Worm (Caenorhabditis elegans) whole organism, L1 larva: Measurements from ENCODE around the gene catp-8.

Experiments
- F16B12.6 ChIP-seq: fragments of 150-350 bp; optimal IDR thresholded peaks from 2 replicates; lab custom pipeline; 2014; ENCODE audit warnings: missing biosample characterization, missing genetic modification characterization
- ama-1 ChIP-seq: fragments of 150-350 bp; optimal IDR thresholded peaks from 2 replicates; lab custom pipeline; 2014
- blmp-1 ChIP-seq: fragments of 150-350 bp; optimal IDR thresholded peaks from 2 replicates; lab custom pipeline; 2014; ENCODE audit warnings: missing biosample characterization, missing genetic modification characterization
- dsc-1 ChIP-seq: sonication (generic microtip); optimal IDR thresholded peaks from 2 replicates; lab custom pipeline; 2016; ENCODE audit warnings: mild to moderate bottlenecking, missing genetic modification characterization, missing compliant biosample characterization
- egl-13 ChIP-seq: sonication (generic microtip); optimal IDR thresholded peaks from 2 replicates; lab custom pipeline; 2016; ENCODE audit warnings: missing genotype, missing genetic modification reagents, missing genetic modification characterization, missing compliant biosample characterization
- elt-2 ChIP-seq: sonication (generic microtip); optimal IDR thresholded peaks from 2 replicates; lab custom pipeline; 2016; ENCODE audit warnings: missing genetic modification characterization, mild to moderate bottlenecking, inconsistent platforms, missing compliant biosample characterization, missing genetic modification reagents
- elt-3 ChIP-seq, 6 experiments: fragments of 150-350 bp in 1 of 6; sonication (generic microtip); optimal IDR thresholded peaks; 2 replicates each; lab custom pipeline; 2017 to 2018; ENCODE audit warnings: missing biosample characterization in 6 of 6, missing genetic modification characterization in 6 of 6, inconsistent platforms in 1 of 6
- ets-5 ChIP-seq: fragments of 200-800 bp; sonication (Bioruptor generic); IDR thresholded peaks from 2 replicates; pipeline ENCODE4 v1.3.6; 2022; ENCODE audit warnings: missing genetic modification characterization, missing compliant biosample characterization
- fkh-10 ChIP-seq: sonication (generic microtip); optimal IDR thresholded peaks from 2 replicates; lab custom pipeline; 2017; ENCODE audit warnings: missing biosample characterization, missing genetic modification reagents, missing genetic modification characterization
- fkh-8 ChIP-seq: sonication (generic microtip); optimal IDR thresholded peaks from 2 replicates; lab custom pipeline; 2016; ENCODE audit warnings: mild to moderate bottlenecking, missing genetic modification characterization, missing compliant biosample characterization
- fos-1 ChIP-seq: fragments of 150-350 bp; optimal IDR thresholded peaks from 2 replicates; lab custom pipeline; 2014; ENCODE audit warnings: missing biosample characterization, missing genetic modification characterization
- grh-1 ChIP-seq: fragments of 200-800 bp; sonication (Bioruptor generic); IDR thresholded peaks from 2 replicates; pipeline ENCODE4 v1.3.6; 2022; ENCODE audit warnings: missing genetic modification reagents, missing genetic modification characterization, missing compliant biosample characterization
- irx-1 ChIP-seq: sonication (generic microtip); optimal IDR thresholded peaks from 2 replicates; lab custom pipeline; 2016; ENCODE audit warnings: missing genetic modification characterization, missing compliant biosample characterization
- isw-1 ChIP-seq: fragments of 200-800 bp; sonication (Bioruptor generic); IDR thresholded peaks from 2 replicates; pipeline ENCODE4 v1.3.6; 2022; ENCODE audit warnings: missing genetic modification characterization, missing compliant biosample characterization
- lin-13 ChIP-seq: fragments of 150-350 bp; optimal IDR thresholded peaks from 2 replicates; lab custom pipeline; 2014; ENCODE audit warnings: missing biosample characterization, missing genetic modification reagents, missing genetic modification characterization
- lin-14 ChIP-seq: fragments of 200-800 bp; sonication (Bioruptor generic); optimal IDR thresholded peaks from 2 replicates; lab custom pipeline; 2018; ENCODE audit warnings: mild to moderate bottlenecking, missing genetic modification characterization, moderate library complexity, missing compliant biosample characterization
- lin-15B ChIP-seq: fragments of 150-350 bp; sonication (generic microtip); optimal IDR thresholded peaks from 3 replicates; lab custom pipeline; 2014; ENCODE audit warnings: missing biosample characterization, missing genetic modification characterization
- lin-35 ChIP-seq, 2 experiments: fragments of 150-350 bp; optimal IDR thresholded peaks; 2 replicates each; lab custom pipeline; 2014; ENCODE audit warnings: missing biosample characterization in 2 of 2, missing genetic modification characterization in 2 of 2, missing genetic modification reagents in 2 of 2
- mab-9 ChIP-seq: fragments of 200-800 bp; sonication (Bioruptor generic); IDR thresholded peaks from 2 replicates; pipeline ENCODE4 v1.3.6; 2022; ENCODE audit warnings: missing genetic modification reagents, missing genetic modification characterization, missing compliant biosample characterization
- mdl-1 ChIP-seq, 2 experiments: fragments of 150-350 bp; optimal IDR thresholded peaks; 2 replicates each; lab custom pipeline; 2014 to 2017; ENCODE audit warnings: missing biosample characterization in 2 of 2, missing genetic modification characterization in 2 of 2, inconsistent platforms in 1 of 2
- mef-2 ChIP-seq: fragments of 150-350 bp; optimal IDR thresholded peaks from 2 replicates; lab custom pipeline; 2014; ENCODE audit warnings: missing biosample characterization, missing genetic modification characterization
- mep-1 ChIP-seq: fragments of 150-350 bp; optimal IDR thresholded peaks from 2 replicates; lab custom pipeline; 2014; ENCODE audit warnings: missing biosample characterization, missing genetic modification characterization
- nhr-12 ChIP-seq: sonication (generic microtip); optimal IDR thresholded peaks from 2 replicates; lab custom pipeline; 2017; ENCODE audit warnings: missing biosample characterization, missing genetic modification characterization
- nhr-19 ChIP-seq: fragments of 200-800 bp; sonication (Bioruptor generic); conservative IDR thresholded peaks from 2 replicates; pipeline ENCODE4 v1.3.6; 2022; ENCODE audit warnings: missing genetic modification characterization, missing compliant biosample characterization
- nhr-20 ChIP-seq: sonication (generic microtip); optimal IDR thresholded peaks from 2 replicates; lab custom pipeline; 2016; ENCODE audit warnings: mild to moderate bottlenecking, missing genetic modification characterization, missing compliant biosample characterization
- nhr-47 ChIP-seq: sonication (generic microtip); optimal IDR thresholded peaks from 2 replicates; lab custom pipeline; 2016; ENCODE audit warnings: mild to moderate bottlenecking, missing genetic modification characterization, moderate library complexity, missing compliant biosample characterization
- nhr-71 ChIP-seq: sonication (generic microtip); optimal IDR thresholded peaks from 2 replicates; lab custom pipeline; 2016; ENCODE audit warnings: mild to moderate bottlenecking, missing genetic modification characterization, moderate library complexity, missing compliant biosample characterization
- nhr-76 ChIP-seq: sonication (generic microtip); optimal IDR thresholded peaks from 2 replicates; lab custom pipeline; 2017; ENCODE audit warnings: missing biosample characterization, missing genetic modification characterization
- nhr-77 ChIP-seq: fragments of 150-350 bp; optimal IDR thresholded peaks from 2 replicates; lab custom pipeline; 2014; ENCODE audit warnings: missing biosample characterization, missing genetic modification characterization
- nhr-85 ChIP-seq: sonication (generic microtip); peaks from one replicate; lab custom pipeline; 2016; ENCODE audit warnings: missing genetic modification characterization, inconsistent platforms, missing compliant biosample characterization
- nhr-90 ChIP-seq: sonication (generic microtip); optimal IDR thresholded peaks from 2 replicates; lab custom pipeline; 2016; ENCODE audit warnings: mild to moderate bottlenecking, missing genetic modification characterization, missing compliant biosample characterization; ENCODE audit not compliant: poor library complexity
- rnt-1 ChIP-seq: sonication (generic microtip); optimal IDR thresholded peaks from 2 replicates; lab custom pipeline; 2016; ENCODE audit warnings: mild to moderate bottlenecking, missing genetic modification characterization, moderate library complexity, missing compliant biosample characterization
- skn-1 ChIP-seq: fragments of 150-350 bp; optimal IDR thresholded peaks from 2 replicates; lab custom pipeline; 2014; ENCODE audit warnings: missing biosample characterization, missing genetic modification characterization
- snu-23 ChIP-seq: sonication (generic microtip); optimal IDR thresholded peaks from 2 replicates; lab custom pipeline; 2016; ENCODE audit warnings: missing genetic modification characterization, missing compliant biosample characterization
- sox-4 ChIP-seq: sonication (generic microtip); optimal IDR thresholded peaks from 2 replicates; lab custom pipeline; 2016; ENCODE audit warnings: missing genetic modification characterization, missing compliant biosample characterization
- sptf-1 ChIP-seq: fragments of 150-350 bp; optimal IDR thresholded peaks from 2 replicates; lab custom pipeline; 2014; ENCODE audit warnings: missing biosample characterization, missing genetic modification characterization
- swsn-7 ChIP-seq: sonication (generic microtip); optimal IDR thresholded peaks from 2 replicates; lab custom pipeline; 2016; ENCODE audit warnings: missing genetic modification characterization, missing compliant biosample characterization
- tbx-2 ChIP-seq: sonication (generic microtip); optimal IDR thresholded peaks from 2 replicates; lab custom pipeline; 2016; ENCODE audit warnings: missing genetic modification characterization, missing compliant biosample characterization
- tlp-1 ChIP-seq: fragments of 150-350 bp; optimal IDR thresholded peaks from 2 replicates; lab custom pipeline; 2014; ENCODE audit warnings: missing biosample characterization, missing genetic modification characterization
- unc-86 ChIP-seq: sonication (generic microtip); optimal IDR thresholded peaks from 2 replicates; lab custom pipeline; 2016; ENCODE audit warnings: missing genetic modification characterization, missing compliant biosample characterization
- vab-15 ChIP-seq: sonication (generic microtip); optimal IDR thresholded peaks from 2 replicates; lab custom pipeline; 2017; ENCODE audit warnings: missing genotype, mild to moderate bottlenecking, missing genetic modification characterization, missing compliant biosample characterization
- xbp-1 ChIP-seq: sonication (generic microtip); optimal IDR thresholded peaks from 2 replicates; lab custom pipeline; 2016; ENCODE audit warnings: missing genetic modification characterization, missing compliant biosample characterization

Gene catp-8

DNA sequence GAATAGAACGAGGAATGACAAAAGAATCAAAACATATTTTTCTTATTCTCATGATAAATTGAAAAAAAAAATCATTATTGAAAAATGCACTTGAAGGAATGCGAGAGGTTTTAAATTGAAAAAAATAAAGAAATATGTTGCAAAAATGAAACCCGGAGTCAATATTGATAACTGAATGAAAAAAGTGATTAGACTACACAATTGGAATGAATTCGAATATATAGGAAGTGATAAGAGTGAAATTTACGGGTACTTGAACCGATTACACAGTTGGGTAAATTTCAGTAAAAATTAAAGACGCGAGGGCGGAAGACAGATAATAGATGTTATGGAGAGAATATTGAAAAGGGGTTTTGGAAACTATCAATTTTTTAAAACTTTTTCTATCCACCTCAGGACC is 10.0 kb upstream of the catp-8 start:
- peak; percentile 68 for TF ChIP-seq elt-2 (tag; lab: Kevin White, UChicago)
- TF ChIP-seq nhr-19 (GFP tag; lab: Robert Waterston, UW): no peak
- TF ChIP-seq, all 84 proteins: peak for 1

DNA sequence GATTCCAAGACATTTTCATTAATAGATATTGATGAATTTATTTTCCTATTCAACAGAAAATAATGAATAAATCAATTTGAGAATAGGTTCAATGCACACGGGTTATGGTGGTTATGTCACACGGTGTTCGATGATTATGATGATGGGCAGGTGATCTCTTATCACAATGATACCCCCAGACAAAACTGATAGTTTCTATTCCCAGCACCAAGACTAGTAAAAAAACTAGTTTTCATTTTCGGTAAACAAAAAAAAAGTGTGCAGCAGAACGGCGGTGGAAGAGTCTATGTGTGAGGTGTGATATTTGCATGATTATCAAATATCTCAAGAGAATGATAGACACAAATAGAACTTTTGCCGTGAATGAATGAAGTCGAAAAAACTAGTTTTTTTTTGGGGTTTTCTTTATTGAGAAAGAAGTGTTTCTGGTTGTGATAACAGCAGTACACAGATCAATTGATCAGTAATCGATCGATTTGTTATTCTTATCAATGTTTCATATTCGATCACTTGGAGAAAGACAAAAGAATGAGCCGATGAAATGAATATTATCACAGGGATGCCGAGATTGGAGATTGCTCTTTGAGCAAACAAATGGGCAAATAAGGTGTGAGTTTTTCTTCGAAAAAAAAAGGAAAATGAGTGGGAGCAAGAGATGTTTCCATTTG is 9.0 kb upstream of the catp-8 start:
- peak; percentile 42 for TF ChIP-seq nhr-71
- TF ChIP-seq lin-14 (GFP tag; lab: Kevin White, UChicago): peak; percentile 29
- TF ChIP-seq elt-3 (tag; optimal IDR thresholded peaks at IDR 0.05; lab: Kevin White, UChicago): peak in 1 of 6 experiments; percentile 50
- no peak for TF ChIP-seq mep-1
- no peak for TF ChIP-seq nhr-76 (tag; lab: Kevin White, UChicago)
- peak; percentile 41 for TF ChIP-seq nhr-20
- peak; percentile 65 for TF ChIP-seq elt-2 (tag; lab: Kevin White, UChicago)
- TF ChIP-seq nhr-85 (tag; lab: Kevin White, UChicago): peak; percentile 74
- TF ChIP-seq nhr-19 (GFP tag; lab: Robert Waterston, UW): no peak
- peak; percentile 30 for TF ChIP-seq snu-23 (GFP tag; lab: Kevin White, UChicago)
- peak; percentile 44; the same call in 1 of the 2 replicates for TF ChIP-seq grh-1
- no peak for TF ChIP-seq egl-13
- TF ChIP-seq lin-35 (GFP tag; optimal IDR thresholded peaks at IDR 0.05; lab: Kevin White, UChicago): peak in 1 of 2 experiments; percentile 48
- TF ChIP-seq, all 84 proteins: peak for 9

DNA sequence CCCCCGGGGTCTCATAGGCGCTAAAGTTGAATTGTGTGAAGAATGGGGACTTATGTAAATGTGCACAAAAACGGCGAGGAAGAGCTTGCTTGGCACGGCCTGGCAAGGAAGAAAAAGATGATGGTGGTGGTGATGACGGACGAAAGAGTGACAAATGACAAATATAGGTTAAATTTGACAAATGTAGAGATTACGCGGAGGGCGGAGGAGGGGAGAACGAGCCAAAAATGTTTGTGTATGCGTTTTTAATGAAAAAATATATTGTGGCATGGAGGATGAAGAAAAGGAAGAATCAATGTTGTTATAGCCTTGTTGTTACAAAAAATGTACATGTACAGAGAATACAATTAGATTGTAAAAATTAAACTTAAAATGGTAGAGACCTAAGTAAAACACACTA is 7.8 kb upstream of the catp-8 start:
- TF ChIP-seq grh-1 (no peak), tlp-1 (tag; lab: Kevin White, UChicago) (no peak), lin-35 (GFP tag; optimal IDR thresholded peaks at IDR 0.05; lab: Kevin White, UChicago) (no peak), ama-1 (lab: Kevin White, UChicago) (no peak)

DNA sequence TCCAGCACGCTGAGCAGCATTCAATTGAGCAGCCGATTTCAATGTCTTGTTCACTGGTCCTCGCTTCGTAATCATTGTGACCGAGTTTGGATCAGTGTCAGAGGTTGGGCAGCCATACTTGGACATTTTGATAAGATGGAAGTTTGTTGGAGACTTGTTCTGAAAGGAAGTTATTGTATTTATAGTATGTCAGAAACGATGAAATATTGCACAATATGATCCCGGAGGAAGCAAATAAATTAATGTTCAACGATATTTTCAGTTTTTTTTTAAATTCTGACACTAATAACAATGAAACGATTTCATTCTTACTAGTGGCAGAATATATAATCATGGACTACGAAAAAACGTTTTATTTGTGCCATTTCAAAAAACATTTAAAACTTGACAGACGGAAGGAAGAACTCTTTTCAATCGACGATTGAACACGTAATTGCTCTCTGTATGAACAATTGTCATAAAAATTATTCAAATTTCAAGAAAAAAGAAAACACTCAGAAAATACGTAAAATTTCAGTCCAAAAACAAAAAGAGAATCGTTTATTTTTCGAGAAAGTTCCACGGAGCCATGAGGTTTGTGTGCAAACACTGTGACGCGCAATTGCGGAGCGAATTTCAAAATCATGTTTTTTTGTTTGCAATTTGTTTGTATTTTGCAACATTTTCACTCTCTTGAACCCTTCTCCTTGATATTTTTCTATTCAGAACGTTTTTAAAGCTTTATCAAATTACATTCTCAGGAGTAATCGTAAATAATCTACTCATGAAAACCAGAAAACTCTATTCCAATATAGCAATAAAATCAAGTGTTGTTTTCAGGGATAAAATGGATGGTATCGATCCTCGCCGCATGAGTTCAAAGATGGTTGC is 1.2 kb upstream of the catp-8 start, which contains the start of the genes mbf-1 and nse-4:
Gene mbf-1, minus strand, starts transcription at position 343 of the 870 bp plus-strand sequence.
Gene nse-4, plus strand, starts transcription at position 820 of the 870 bp plus-strand sequence.
- TF ChIP-seq mdl-1 (tag; optimal IDR thresholded peaks at IDR 0.05; lab: Kevin White, UChicago) (peak in 1 of 2 experiments; percentile 49), lin-14 (GFP tag; lab: Kevin White, UChicago) (peak; percentile 78), nhr-19 (GFP tag; lab: Robert Waterston, UW) (peak; percentile 55), nhr-20 (peak; percentile 75), fos-1 (tag; lab: Kevin White, UChicago) (no peak), nhr-90 (tag; lab: Kevin White, UChicago) (peak; percentile 59), F16B12.6 (tag; lab: Kevin White, UChicago) (peak; percentile 96), mab-9 (GFP tag; lab: Robert Waterston, UW) (no peak), fkh-10 (GFP tag; lab: Kevin White, UChicago) (no peak), sox-4 (tag; lab: Kevin White, UChicago) (no peak), nhr-77 (tag; lab: Kevin White, UChicago) (peak; percentile 26), snu-23 (GFP tag; lab: Kevin White, UChicago) (peak; percentile 89), egl-13 (peak; percentile 45), skn-1 (peak; percentile 70), fkh-8 (tag; lab: Kevin White, UChicago) (peak; percentile 31), lin-15B (tag; lab: Kevin White, UChicago) (peak; percentile 46), grh-1 (no peak), isw-1 (GFP tag; lab: Robert Waterston, UW) (peak; percentile 44), dsc-1 (tag; lab: Kevin White, UChicago) (peak; percentile 47), xbp-1 (tag; lab: Kevin White, UChicago) (peak; percentile 79), ama-1 (lab: Kevin White, UChicago) (peak; percentile 36), vab-15 (tag; lab: Kevin White, UChicago) (no peak), lin-13 (GFP tag; lab: Kevin White, UChicago) (peak; percentile 44), nhr-47 (tag; lab: Kevin White, UChicago) (peak; percentile 80), mef-2 (no peak), nhr-12 (tag; lab: Kevin White, UChicago) (no peak), unc-86 (tag; lab: Kevin White, UChicago) (peak; percentile 39), sptf-1 (tag; lab: Kevin White, UChicago) (no peak), irx-1 (tag; lab: Kevin White, UChicago) (peak; percentile 60), swsn-7 (tag; lab: Kevin White, UChicago) (peak; percentile 81), ets-5 (GFP tag; lab: Robert Waterston, UW) (no peak), blmp-1 (peak; percentile 55), lin-35 (GFP tag; optimal IDR thresholded peaks at IDR 0.05; lab: Kevin White, UChicago) (peak; percentile 81 to 89), rnt-1 (tag; lab: Kevin White, UChicago) (peak; percentile 52), tbx-2 (tag; lab: Kevin White, UChicago) (peak; percentile 64), nhr-85 (tag; lab: Kevin White, UChicago) (peak; percentile 76)
